Worm (Caenorhabditis elegans): ENCODE results near the gene srj-49.

DNA sequence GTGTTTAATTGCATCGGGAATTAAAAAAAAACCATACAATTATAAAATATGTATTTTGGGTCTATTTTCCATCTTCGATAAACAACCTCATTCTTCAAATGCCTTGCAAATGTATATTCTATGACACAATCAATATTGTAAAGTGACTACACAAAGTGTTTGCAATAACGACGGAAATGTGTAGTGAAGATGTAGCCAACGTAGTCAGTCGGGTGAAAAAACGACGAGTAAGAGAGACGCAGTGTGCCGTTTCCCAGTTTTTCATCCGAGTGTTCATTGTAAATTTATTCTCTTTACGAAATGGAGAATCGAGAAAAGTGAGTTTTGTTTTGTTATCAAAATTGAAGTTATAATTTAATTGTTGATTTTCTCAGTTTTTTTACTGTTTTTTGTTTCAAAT lies 43.8 kb upstream of the srj-49 start, which contains the start of gene F37B4.15:
- TF ChIP-seq ztf-11 (tag; optimal IDR thresholded peaks at IDR 0.05) (no peak), nhr-76 (tag; optimal IDR thresholded peaks at IDR 0.05) (no peak), lin-13 (tag; optimal IDR thresholded peaks at IDR 0.05) (no peak), snpc-4 (tag; optimal IDR thresholded peaks at IDR 0.05) (no peak), blmp-1 (tag; optimal IDR thresholded peaks at IDR 0.05) (no peak), nhr-2 (tag; optimal IDR thresholded peaks at IDR 0.05) (no peak), lsy-2 (tag; optimal IDR thresholded peaks at IDR 0.05) (no peak), elt-3 (tag; optimal IDR thresholded peaks at IDR 0.05) (no peak)
